Worm (Caenorhabditis elegans) whole organism, young adult: ENCODE measurements around the gene F01F1.3.
A peak's percentile ranks its signal among the peaks of the same experiment; 100 is the strongest.

Source experiments
- B0019.2 ChIP-seq: fragments of 200-800 bp; sonication (Bioruptor generic); conservative IDR thresholded peaks from 2 replicates; pipeline ENCODE4 v1.3.6; 2022; ENCODE audit warnings: missing genetic modification reagents, missing genetic modification characterization, missing compliant biosample characterization
- C17E4.6 ChIP-seq: fragments of 200-800 bp; sonication (Bioruptor generic); IDR thresholded peaks from 2 replicates; pipeline ENCODE4 v1.3.6; 2022; ENCODE audit warnings: missing genetic modification reagents, missing genetic modification characterization, missing compliant biosample characterization
- D2030.7 ChIP-seq: fragments of 200-800 bp; sonication (Bioruptor generic); IDR thresholded peaks from 2 replicates; pipeline ENCODE4 v1.3.6; 2022; ENCODE audit warnings: missing genetic modification reagents, missing genetic modification characterization, missing compliant biosample characterization
- F10E7.11 ChIP-seq: sonication (generic microtip); optimal IDR thresholded peaks from 2 replicates; lab custom pipeline; 2017; ENCODE audit warnings: mild to moderate bottlenecking, missing genetic modification characterization, moderate library complexity, missing compliant biosample characterization
- F22D6.2 ChIP-seq: sonication (generic microtip); optimal IDR thresholded peaks from 2 replicates; lab custom pipeline; 2016; ENCODE audit warnings: mild to moderate bottlenecking, missing genetic modification characterization, missing compliant biosample characterization
- F33H1.4 ChIP-seq: fragments of 200-800 bp; sonication (Bioruptor generic); IDR thresholded peaks from 2 replicates; pipeline ENCODE4 v1.3.6; 2022; ENCODE audit warnings: missing genetic modification reagents, missing genetic modification characterization, missing compliant biosample characterization
- F39B2.1 ChIP-seq: fragments of 200-800 bp; sonication (Bioruptor generic); IDR thresholded peaks from 2 replicates; pipeline ENCODE4 v1.3.6; 2022; ENCODE audit warnings: missing genetic modification reagents, missing genetic modification characterization, missing compliant biosample characterization
- F49E8.2 ChIP-seq: sonication (generic microtip); optimal IDR thresholded peaks from 3 replicates; lab custom pipeline; 2017; ENCODE audit warnings: missing genetic modification characterization, mild to moderate bottlenecking, missing compliant biosample characterization, antibody characterized with exemption, moderate library complexity; ENCODE audit not compliant: insufficient read depth
- Y53G8AR.9 ChIP-seq: fragments of 200-800 bp; sonication (Bioruptor generic); conservative IDR thresholded peaks from 2 replicates; pipeline ENCODE4 v1.3.6; 2022; ENCODE audit warnings: missing genetic modification reagents, missing genetic modification characterization, missing compliant biosample characterization
- ZK185.1 ChIP-seq: sonication (generic microtip); optimal IDR thresholded peaks from 2 replicates; lab custom pipeline; 2016; ENCODE audit warnings: mild to moderate bottlenecking, missing genetic modification characterization, missing compliant biosample characterization; ENCODE audit not compliant: poor library complexity, severe bottlenecking
- aptf-2 ChIP-seq: fragments of 200-800 bp; sonication (Bioruptor generic); conservative IDR thresholded peaks from 2 replicates; pipeline ENCODE4 v1.3.6; 2022; ENCODE audit warnings: missing genetic modification reagents, missing genetic modification characterization, missing compliant biosample characterization
- athp-1 ChIP-seq: sonication (generic microtip); optimal IDR thresholded peaks from 2 replicates; lab custom pipeline; 2017; ENCODE audit warnings: mild to moderate bottlenecking, missing genetic modification characterization, missing compliant biosample characterization
- attf-5 ChIP-seq: fragments of 200-800 bp; sonication (Bioruptor generic); optimal IDR thresholded peaks from 2 replicates; lab custom pipeline; 2018; ENCODE audit warnings: mild to moderate bottlenecking, missing genetic modification characterization, missing compliant biosample characterization
- ccch-3 ChIP-seq: fragments of 200-800 bp; sonication (Bioruptor generic); optimal IDR thresholded peaks from 2 replicates; lab custom pipeline; 2018; ENCODE audit warnings: mild to moderate bottlenecking, missing genetic modification characterization, missing compliant biosample characterization
- cebp-2 ChIP-seq: fragments of 200-800 bp; sonication (Bioruptor generic); IDR thresholded peaks from 2 replicates; pipeline ENCODE4 v1.3.6; 2022; ENCODE audit warnings: missing genetic modification characterization, missing compliant biosample characterization
- ceh-100 ChIP-seq: fragments of 200-800 bp; sonication (Bioruptor generic); IDR thresholded peaks from 2 replicates; pipeline ENCODE4 v1.3.6; 2022; ENCODE audit warnings: missing genetic modification reagents, missing genetic modification characterization, missing compliant biosample characterization
- ceh-27 ChIP-seq: fragments of 200-800 bp; sonication (Bioruptor generic); optimal IDR thresholded peaks from 2 replicates; lab custom pipeline; 2018; ENCODE audit warnings: mild to moderate bottlenecking, missing genetic modification characterization, moderate library complexity, missing compliant biosample characterization
- ceh-91 ChIP-seq: fragments of 200-800 bp; sonication (Bioruptor generic); IDR thresholded peaks from 2 replicates; pipeline ENCODE4 v1.3.6; 2022; ENCODE audit warnings: missing genetic modification reagents, missing genetic modification characterization, missing compliant biosample characterization
- die-1 ChIP-seq: sonication (generic microtip); optimal IDR thresholded peaks from 2 replicates; lab custom pipeline; 2016; ENCODE audit warnings: missing genotype, mild to moderate bottlenecking, missing genetic modification characterization, missing compliant biosample characterization
- dox-1 ChIP-seq: fragments of 200-800 bp; sonication (Bioruptor generic); IDR thresholded peaks from 2 replicates; pipeline ENCODE4 v1.3.6; 2022; ENCODE audit warnings: missing genetic modification reagents, missing genetic modification characterization, missing compliant biosample characterization
- dpl-1 ChIP-seq: fragments of 150-350 bp; optimal IDR thresholded peaks from 2 replicates; lab custom pipeline; 2014; ENCODE audit warnings: missing biosample characterization, missing genetic modification reagents, missing genetic modification characterization
- efl-1 ChIP-seq: fragments of 150-350 bp; optimal IDR thresholded peaks from 2 replicates; lab custom pipeline; 2014; ENCODE audit warnings: missing biosample characterization, missing genetic modification reagents, missing genetic modification characterization
- ekl-4 ChIP-seq: fragments of 200-800 bp; sonication (Bioruptor generic); IDR thresholded peaks from 2 replicates; pipeline ENCODE4 v1.3.6; 2022; ENCODE audit warnings: missing genetic modification reagents, missing genetic modification characterization, missing compliant biosample characterization
- hlh-26 ChIP-seq: fragments of 200-800 bp; sonication (Bioruptor generic); conservative IDR thresholded peaks from 2 replicates; pipeline ENCODE4 v1.3.6; 2022; ENCODE audit warnings: missing genetic modification reagents, missing genetic modification characterization, missing compliant biosample characterization
- hmg-20 ChIP-seq: fragments of 200-800 bp; sonication (Bioruptor generic); IDR thresholded peaks from 2 replicates; pipeline ENCODE4 v1.3.6; 2022; ENCODE audit warnings: missing genetic modification reagents, missing genetic modification characterization, missing compliant biosample characterization
- let-526 ChIP-seq: fragments of 200-800 bp; sonication (Bioruptor generic); IDR thresholded peaks from 2 replicates; pipeline ENCODE4 v1.3.6; 2022; ENCODE audit warnings: missing genetic modification reagents, missing genetic modification characterization, missing compliant biosample characterization
- lin-35 ChIP-seq, 3 experiments: fragments of 150-350 bp in 2 of 3; sonication (generic microtip) in 1 of 3; optimal IDR thresholded peaks; 2 replicates each; lab custom pipeline; 2014 to 2018; ENCODE audit warnings: missing biosample characterization in 3 of 3, missing genetic modification characterization in 3 of 3, missing genetic modification reagents in 3 of 3
- lir-1 ChIP-seq: fragments of 200-800 bp; sonication (Bioruptor generic); conservative IDR thresholded peaks from 2 replicates; pipeline ENCODE4 v1.3.6; 2022; ENCODE audit warnings: missing genetic modification reagents, missing genetic modification characterization, missing compliant biosample characterization
- lsl-1 ChIP-seq: fragments of 200-800 bp; sonication (Bioruptor generic); optimal IDR thresholded peaks from 2 replicates; lab custom pipeline; 2018; ENCODE audit warnings: mild to moderate bottlenecking, missing genetic modification characterization, moderate library complexity, missing compliant biosample characterization
- lsy-27 ChIP-seq: sonication (generic microtip); optimal IDR thresholded peaks from 2 replicates; lab custom pipeline; 2017; ENCODE audit warnings: missing genetic modification characterization, mild to moderate bottlenecking, missing compliant biosample characterization, antibody characterized with exemption, missing genotype, borderline replicate concordance; ENCODE audit not compliant: insufficient read depth
- madf-10 ChIP-seq: sonication (generic microtip); optimal IDR thresholded peaks from 2 replicates; lab custom pipeline; 2016; ENCODE audit warnings: mild to moderate bottlenecking, missing genetic modification characterization, missing compliant biosample characterization
- madf-6 ChIP-seq: fragments of 200-800 bp; sonication (Bioruptor generic); IDR thresholded peaks from 2 replicates; pipeline ENCODE4 v1.3.6; 2022; ENCODE audit warnings: missing genetic modification reagents, missing genetic modification characterization, missing compliant biosample characterization
- madf-8 ChIP-seq: fragments of 200-800 bp; sonication (Bioruptor generic); conservative IDR thresholded peaks from 2 replicates; pipeline ENCODE4 v1.3.6; 2022; ENCODE audit warnings: missing genetic modification reagents, missing genetic modification characterization, missing compliant biosample characterization
- mel-28 ChIP-seq: sonication (generic microtip); optimal IDR thresholded peaks from 2 replicates; lab custom pipeline; 2016; ENCODE audit warnings: borderline replicate concordance, mild to moderate bottlenecking, missing genetic modification characterization, missing compliant biosample characterization
- mes-4 ChIP-seq: sonication (generic microtip); optimal IDR thresholded peaks from 2 replicates; lab custom pipeline; 2016; ENCODE audit warnings: missing genotype, missing genetic modification characterization, missing compliant biosample characterization
- nfyb-1 ChIP-seq: fragments of 200-800 bp; sonication (Bioruptor generic); IDR thresholded peaks from 2 replicates; pipeline ENCODE4 v1.3.6; 2022; ENCODE audit warnings: missing genetic modification reagents, missing genetic modification characterization, missing compliant biosample characterization
- nhr-120 ChIP-seq: fragments of 200-800 bp; sonication (Bioruptor generic); IDR thresholded peaks from 2 replicates; pipeline ENCODE4 v1.3.6; 2022; ENCODE audit warnings: missing genetic modification characterization, missing compliant biosample characterization
- rec-8 ChIP-seq, 2 experiments: sonication (generic microtip); optimal IDR thresholded peaks; 2 replicates each; lab custom pipeline; 2016; ENCODE audit warnings: mild to moderate bottlenecking in 2 of 2, missing genetic modification characterization in 2 of 2, missing genetic modification reagents in 2 of 2, missing genotype in 2 of 2, missing biosample characterization in 1 of 2, missing compliant biosample characterization in 1 of 2, moderate library complexity in 1 of 2
- snpc-1.3 ChIP-seq: sonication (generic microtip); optimal IDR thresholded peaks from 2 replicates; lab custom pipeline; 2017; ENCODE audit warnings: missing genetic modification characterization, mild to moderate bottlenecking, missing compliant biosample characterization, antibody characterized with exemption, moderate library complexity, missing genotype, missing genetic modification reagents; ENCODE audit not compliant: insufficient read depth
- snpc-4 ChIP-seq, 5 experiments: fragments of 150-350 bp in 1 of 5; sonication (generic microtip) in 4 of 5; optimal IDR thresholded peaks; 2 replicates each; lab custom pipeline; 2014 to 2018; ENCODE audit warnings: missing genetic modification characterization in 5 of 5, missing biosample characterization in 3 of 5, antibody characterized with exemption in 2 of 5, mild to moderate bottlenecking in 2 of 5, missing compliant biosample characterization in 2 of 5, missing genotype in 2 of 5, moderate library complexity in 2 of 5, missing genetic modification reagents in 1 of 5
- tbp1 ChIP-seq: fragments of 200-800 bp; sonication (Bioruptor generic); optimal IDR thresholded peaks from 2 replicates; lab custom pipeline; 2018; ENCODE audit warnings: mild to moderate bottlenecking, missing genetic modification characterization, missing compliant biosample characterization
- tlf-1 ChIP-seq: fragments of 200-800 bp; sonication (Bioruptor generic); optimal IDR thresholded peaks from 2 replicates; lab custom pipeline; 2018; ENCODE audit warnings: mild to moderate bottlenecking, missing genetic modification characterization, missing compliant biosample characterization
- unc-130 ChIP-seq: sonication (generic microtip); optimal IDR thresholded peaks from 2 replicates; lab custom pipeline; 2016; ENCODE audit warnings: missing genetic modification reagents, missing genetic modification characterization, missing compliant biosample characterization
- ztf-26 ChIP-seq: sonication (generic microtip); optimal IDR thresholded peaks from 2 replicates; lab custom pipeline; 2017; ENCODE audit warnings: missing genetic modification characterization, missing compliant biosample characterization
- ztf-28 ChIP-seq: fragments of 200-800 bp; sonication (Bioruptor generic); IDR thresholded peaks from 2 replicates; pipeline ENCODE4 v1.3.6; 2022; ENCODE audit warnings: missing genetic modification reagents, missing genetic modification characterization, missing compliant biosample characterization

Gene F01F1.3

DNA sequence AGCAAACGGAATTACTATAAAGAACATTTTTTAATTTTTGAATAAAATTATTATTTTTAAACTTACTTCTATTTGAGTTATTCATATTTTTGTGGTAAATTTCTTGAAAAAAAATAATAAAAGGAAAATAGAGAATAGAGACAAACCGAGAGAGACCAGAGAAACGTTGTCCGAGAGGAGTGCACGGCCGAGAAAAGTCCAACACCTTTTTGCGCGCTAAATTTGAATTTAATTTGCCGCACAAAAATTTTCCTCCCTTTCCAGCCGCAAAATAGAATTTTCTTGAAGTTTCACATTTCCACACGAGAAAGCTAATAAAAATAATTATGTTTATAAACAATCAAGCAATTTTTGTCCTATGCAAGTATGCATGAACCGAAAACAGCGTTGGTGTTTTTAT lies at the start of gene F01F1.3, which contains the start of gene F01F1.11:
Gene F01F1.3, plus strand, starts transcription at position 179 of the 400 bp plus-strand sequence.
Gene F01F1.11, minus strand, starts transcription at position 118 of the 400 bp plus-strand sequence.
- peak; percentile 64; the same call in 1 of the 2 replicates for TF ChIP-seq nfyb-1 (GFP tag; lab: Robert Waterston, UW)
- 0 out of 2 replicates have a peak, but pooled peaks have one; percentile 25 for TF ChIP-seq madf-8
- 0 out of 2 replicates have a peak, but pooled peaks have one; percentile 52 for TF ChIP-seq aptf-2 (GFP tag; lab: Robert Waterston, UW)
- no peak for TF ChIP-seq Y53G8AR.9 (GFP tag; lab: Robert Waterston, UW)
- TF ChIP-seq F33H1.4 (GFP tag; lab: Robert Waterston, UW): peak; percentile 63
- TF ChIP-seq tbp1 (GFP tag; lab: Kevin White, UChicago): peak; percentile 8
- TF ChIP-seq nhr-120 (GFP tag; lab: Robert Waterston, UW): no peak
- no peak for TF ChIP-seq F10E7.11
- 0 out of 2 replicates have a peak, but pooled peaks have one; percentile 28 for TF ChIP-seq C17E4.6 (GFP tag; lab: Robert Waterston, UW)
- no peak for TF ChIP-seq mel-28 (tag; lab: Kevin White, UChicago)
- peak; percentile 78 for TF ChIP-seq ZK185.1
- peak; percentile 72 for TF ChIP-seq ceh-27
- TF ChIP-seq tlf-1 (GFP tag; lab: Kevin White, UChicago): peak; percentile 9
- TF ChIP-seq dox-1 (GFP tag; lab: Robert Waterston, UW): peak; percentile 64; the same call in 1 of the 2 replicates
- peak; percentile 36; the same call in 1 of the 2 replicates for TF ChIP-seq ceh-100
- peak; percentile 6 for TF ChIP-seq athp-1
- TF ChIP-seq rec-8 (tag; optimal IDR thresholded peaks at IDR 0.05; lab: Kevin White, UChicago): peak; percentile 23 to 31
- peak; percentile 72; the same call in 1 of the 2 replicates for TF ChIP-seq ztf-28
- TF ChIP-seq lsy-27: no peak
- peak; percentile 80 for TF ChIP-seq efl-1 (GFP tag; lab: Kevin White, UChicago)
- TF ChIP-seq unc-130 (GFP tag; lab: Kevin White, UChicago): peak; percentile 91
- peak; percentile 45; the same call in 1 of the 2 replicates for TF ChIP-seq ekl-4
- peak; percentile 28 for TF ChIP-seq snpc-1.3 (tag; lab: Kevin White, UChicago)
- no peak for TF ChIP-seq ztf-26 (tag; lab: Kevin White, UChicago)
- TF ChIP-seq attf-5 (GFP tag; lab: Kevin White, UChicago): peak; percentile 5
- peak; percentile 40 for TF ChIP-seq madf-10 (tag; lab: Kevin White, UChicago)
- no peak for TF ChIP-seq cebp-2 (GFP tag; lab: Robert Waterston, UW)
- TF ChIP-seq lsl-1: peak; percentile 61
- no peak for TF ChIP-seq mes-4 (tag; lab: Kevin White, UChicago)
- TF ChIP-seq snpc-4 (GFP tag; optimal IDR thresholded peaks at IDR 0.05; lab: Kevin White, UChicago): no peak
- TF ChIP-seq snpc-4 (tag; optimal IDR thresholded peaks at IDR 0.05; lab: Kevin White, UChicago): peak in 2 of 4 experiments; percentile 13 to 17
- peak in 2 of 3 experiments; percentile 56 to 93 for TF ChIP-seq lin-35 (GFP tag; optimal IDR thresholded peaks at IDR 0.05; lab: Kevin White, UChicago)
- no peak for TF ChIP-seq lir-1 (GFP tag; lab: Robert Waterston, UW)
- peak; percentile 69 for TF ChIP-seq D2030.7 (GFP tag; lab: Robert Waterston, UW)
- TF ChIP-seq F49E8.2: peak; percentile 42
- no peak for TF ChIP-seq hlh-26 (GFP tag; lab: Robert Waterston, UW)
- TF ChIP-seq madf-6 (GFP tag; lab: Robert Waterston, UW): peak; percentile 80
- peak; percentile 54 for TF ChIP-seq ccch-3 (GFP tag; lab: Kevin White, UChicago)
- TF ChIP-seq F39B2.1 (GFP tag; lab: Robert Waterston, UW): no peak
- peak; percentile 39 for TF ChIP-seq F22D6.2 (tag; lab: Kevin White, UChicago)
- TF ChIP-seq ceh-91: peak; percentile 50; the same call in 1 of the 2 replicates
- TF ChIP-seq die-1 (tag; lab: Kevin White, UChicago): no peak
- peak; percentile 81 for TF ChIP-seq dpl-1 (GFP tag; lab: Kevin White, UChicago)
- TF ChIP-seq let-526 (GFP tag; lab: Robert Waterston, UW): peak; percentile 65; the same call in 1 of the 2 replicates
- no peak for TF ChIP-seq hmg-20 (GFP tag; lab: Robert Waterston, UW)
- 0 out of 2 replicates have a peak, but pooled peaks have one; percentile 15 for TF ChIP-seq B0019.2 (GFP tag; lab: Robert Waterston, UW)
